Worm (Caenorhabditis elegans) whole organism, young adult: ENCODE data around the gene F40H3.1.

ENCODE experiments used
- F10E7.11 ChIP-seq: sonication (generic microtip); optimal IDR thresholded peaks from 2 replicates; lab custom pipeline; 2017; ENCODE audit warnings: mild to moderate bottlenecking, missing genetic modification characterization, moderate library complexity, missing compliant biosample characterization
- F49E8.2 ChIP-seq: sonication (generic microtip); optimal IDR thresholded peaks from 3 replicates; lab custom pipeline; 2017; ENCODE audit warnings: missing genetic modification characterization, mild to moderate bottlenecking, missing compliant biosample characterization, antibody characterized with exemption, moderate library complexity; ENCODE audit not compliant: insufficient read depth
- Y53G8AR.9 ChIP-seq: fragments of 200-800 bp; sonication (Bioruptor generic); conservative IDR thresholded peaks from 2 replicates; pipeline ENCODE4 v1.3.6; 2022; ENCODE audit warnings: missing genetic modification reagents, missing genetic modification characterization, missing compliant biosample characterization
- nfya-1 ChIP-seq: sonication (generic microtip); optimal IDR thresholded peaks from 2 replicates; lab custom pipeline; 2017; ENCODE audit warnings: antibody characterized with exemption, missing compliant biosample characterization, missing genetic modification characterization, borderline replicate concordance; ENCODE audit not compliant: insufficient read depth
- sea-2 ChIP-seq: fragments of 200-800 bp; sonication (Bioruptor generic); IDR thresholded peaks from 2 replicates; pipeline ENCODE4 v1.3.6; 2022; ENCODE audit warnings: missing genetic modification characterization, missing compliant biosample characterization
- snpc-4 ChIP-seq, 5 experiments: fragments of 150-350 bp in 1 of 5; sonication (generic microtip) in 4 of 5; optimal IDR thresholded peaks; 2 replicates each; lab custom pipeline; 2014 to 2018; ENCODE audit warnings: missing genetic modification characterization in 5 of 5, missing biosample characterization in 3 of 5, antibody characterized with exemption in 2 of 5, mild to moderate bottlenecking in 2 of 5, missing compliant biosample characterization in 2 of 5, missing genotype in 2 of 5, moderate library complexity in 2 of 5, missing genetic modification reagents in 1 of 5

- TF ChIP-seq F10E7.11 (tag; lab: Kevin White, UChicago) = no peak
- TF ChIP-seq sea-2 (GFP tag; lab: Robert Waterston, UW) = no peak
- TF ChIP-seq nfya-1 (tag; lab: Kevin White, UChicago) = no peak
- TF ChIP-seq Y53G8AR.9 (GFP tag; lab: Robert Waterston, UW) = no peak
- TF ChIP-seq snpc-4 (GFP tag; optimal IDR thresholded peaks at IDR 0.05; lab: Kevin White, UChicago) = no peak
- no peak for TF ChIP-seq snpc-4 (tag; optimal IDR thresholded peaks at IDR 0.05; lab: Kevin White, UChicago)
- no peak for TF ChIP-seq F49E8.2
These were observed 4.6 kb upstream of the F40H3.1 start for ce11 chrII:6175027-6175426.
